Worm (Caenorhabditis elegans) whole organism, L2 larva: Measurements from ENCODE around the gene W09G12.6.
"Not testable (repeated sequence)": the region's sequence is repeated elsewhere in the genome, so short reads cannot be mapped to it uniquely, and the experiment has no call there.

Experiments
- C34F6.9 ChIP-seq: fragments of 150-350 bp; optimal IDR thresholded peaks from 2 replicates; lab custom pipeline; 2014; ENCODE audit warnings: missing biosample characterization, missing genetic modification characterization
- F13H6.1 ChIP-seq: sonication (generic microtip); optimal IDR thresholded peaks from 2 replicates; lab custom pipeline; 2016; ENCODE audit warnings: missing genetic modification characterization, missing compliant biosample characterization
- R02D3.7 ChIP-seq: fragments of 150-350 bp; optimal IDR thresholded peaks from 2 replicates; lab custom pipeline; 2014; ENCODE audit warnings: missing biosample characterization, missing genetic modification characterization
- Y55F3AM.14 ChIP-seq: fragments of 200-800 bp; sonication (Bioruptor generic); optimal IDR thresholded peaks from 2 replicates; lab custom pipeline; 2018; ENCODE audit warnings: mild to moderate bottlenecking, missing genetic modification characterization, missing compliant biosample characterization
- ZK546.5 ChIP-seq: sonication (generic microtip); optimal IDR thresholded peaks from 2 replicates; lab custom pipeline; 2017; ENCODE audit warnings: missing biosample characterization, missing genetic modification characterization
- aly-2 ChIP-seq: fragments of 150-350 bp; optimal IDR thresholded peaks from 2 replicates; lab custom pipeline; 2014; ENCODE audit warnings: missing biosample characterization, missing genetic modification characterization
- ama-1 ChIP-seq: fragments of 150-350 bp; optimal IDR thresholded peaks from 2 replicates; lab custom pipeline; 2018; ENCODE audit warnings: inconsistent platforms
- blmp-1 ChIP-seq: sonication (generic microtip); optimal IDR thresholded peaks from 2 replicates; lab custom pipeline; 2017; ENCODE audit warnings: missing genetic modification characterization, mild to moderate bottlenecking, missing compliant biosample characterization, antibody characterized with exemption, moderate library complexity; ENCODE audit not compliant: insufficient read depth
- ceh-16 ChIP-seq: fragments of 150-350 bp; optimal IDR thresholded peaks from 2 replicates; lab custom pipeline; 2014; ENCODE audit warnings: missing biosample characterization, missing genetic modification characterization
- ceh-82 ChIP-seq: fragments of 150-350 bp; optimal IDR thresholded peaks from 2 replicates; lab custom pipeline; 2014; ENCODE audit warnings: missing biosample characterization, missing genetic modification characterization
- dmd-4 ChIP-seq: sonication (generic microtip); optimal IDR thresholded peaks from 2 replicates; lab custom pipeline; 2017; ENCODE audit warnings: missing biosample characterization, missing genetic modification characterization
- fos-1 ChIP-seq: fragments of 150-350 bp; optimal IDR thresholded peaks from 2 replicates; lab custom pipeline; 2014; ENCODE audit warnings: missing biosample characterization, missing genetic modification characterization
- gmeb-1 ChIP-seq: fragments of 150-350 bp; optimal IDR thresholded peaks from 2 replicates; lab custom pipeline; 2014; ENCODE audit warnings: missing biosample characterization, missing genetic modification characterization
- lin-11 ChIP-seq: fragments of 150-350 bp; sonication (generic microtip); optimal IDR thresholded peaks from 2 replicates; lab custom pipeline; 2014; ENCODE audit warnings: missing biosample characterization, missing genetic modification characterization, inconsistent platforms, mixed read lengths
- lin-39 ChIP-seq: fragments of 150-350 bp; optimal IDR thresholded peaks from 2 replicates; lab custom pipeline; 2014; ENCODE audit warnings: missing biosample characterization, missing genetic modification reagents, missing genetic modification characterization
- mab-5 ChIP-seq: fragments of 150-350 bp; optimal IDR thresholded peaks from 2 replicates; lab custom pipeline; 2014; ENCODE audit warnings: missing biosample characterization, missing genetic modification characterization
- mbf-1 ChIP-seq: sonication (generic microtip); optimal IDR thresholded peaks from 2 replicates; lab custom pipeline; 2017; ENCODE audit warnings: missing biosample characterization, missing genetic modification characterization
- mdl-1 ChIP-seq, 2 experiments: fragments of 150-350 bp in 1 of 2; sonication (generic microtip) in 1 of 2; optimal IDR thresholded peaks; 2 replicates each; lab custom pipeline; 2017; ENCODE audit warnings: missing biosample characterization in 2 of 2, missing genetic modification characterization in 2 of 2
- nhr-11 ChIP-seq: fragments of 150-350 bp; optimal IDR thresholded peaks from 2 replicates; lab custom pipeline; 2014; ENCODE audit warnings: missing biosample characterization, missing genetic modification characterization
- nhr-12 ChIP-seq: fragments of 150-350 bp; optimal IDR thresholded peaks from 2 replicates; lab custom pipeline; 2014; ENCODE audit warnings: missing biosample characterization, missing genetic modification characterization
- nhr-21 ChIP-seq: fragments of 150-350 bp; optimal IDR thresholded peaks from 2 replicates; lab custom pipeline; 2014; ENCODE audit warnings: missing biosample characterization, missing genetic modification characterization
- nhr-23 ChIP-seq: fragments of 150-350 bp; optimal IDR thresholded peaks from 2 replicates; lab custom pipeline; 2014; ENCODE audit warnings: missing biosample characterization, missing genetic modification reagents, missing genetic modification characterization
- nhr-77 ChIP-seq: fragments of 150-350 bp; optimal IDR thresholded peaks from 2 replicates; lab custom pipeline; 2014; ENCODE audit warnings: missing biosample characterization, missing genetic modification characterization
- peb-1 ChIP-seq: fragments of 150-350 bp; optimal IDR thresholded peaks from 2 replicates; lab custom pipeline; 2014; ENCODE audit warnings: missing biosample characterization, missing genetic modification characterization
- sem-4 ChIP-seq: fragments of 150-350 bp; optimal IDR thresholded peaks from 2 replicates; lab custom pipeline; 2014; ENCODE audit warnings: missing biosample characterization, missing genetic modification reagents, missing genetic modification characterization
- skn-1 ChIP-seq: sonication (generic microtip); optimal IDR thresholded peaks from 2 replicates; lab custom pipeline; 2017; ENCODE audit warnings: missing biosample characterization, missing genetic modification characterization
- sma-9 ChIP-seq, 2 experiments: fragments of 150-350 bp in 1 of 2; sonication (generic microtip) in 1 of 2; optimal IDR thresholded peaks; 2 replicates each; lab custom pipeline; 2014 to 2016; ENCODE audit warnings: missing genetic modification characterization in 2 of 2, mild to moderate bottlenecking in 1 of 2, missing biosample characterization in 1 of 2, missing compliant biosample characterization in 1 of 2, missing genetic modification reagents in 1 of 2, moderate library complexity in 1 of 2
- unc-39 ChIP-seq: fragments of 150-350 bp; optimal IDR thresholded peaks from 2 replicates; lab custom pipeline; 2014; ENCODE audit warnings: missing biosample characterization, missing genetic modification characterization
- unc-55 ChIP-seq: fragments of 150-350 bp; sonication (generic microtip); optimal IDR thresholded peaks from 3 replicates; lab custom pipeline; 2014; ENCODE audit warnings: missing biosample characterization, missing genetic modification reagents, missing genetic modification characterization
- unc-62 ChIP-seq: fragments of 150-350 bp; optimal IDR thresholded peaks from 2 replicates; lab custom pipeline; 2014; ENCODE audit warnings: missing biosample characterization, missing genetic modification reagents, missing genetic modification characterization
- ztf-1 ChIP-seq: fragments of 200-800 bp; sonication (Bioruptor generic); conservative IDR thresholded peaks from 2 replicates; pipeline ENCODE4 v1.3.6; 2022; ENCODE audit warnings: missing genetic modification characterization, missing compliant biosample characterization

W09G12.6 gene

DNA sequence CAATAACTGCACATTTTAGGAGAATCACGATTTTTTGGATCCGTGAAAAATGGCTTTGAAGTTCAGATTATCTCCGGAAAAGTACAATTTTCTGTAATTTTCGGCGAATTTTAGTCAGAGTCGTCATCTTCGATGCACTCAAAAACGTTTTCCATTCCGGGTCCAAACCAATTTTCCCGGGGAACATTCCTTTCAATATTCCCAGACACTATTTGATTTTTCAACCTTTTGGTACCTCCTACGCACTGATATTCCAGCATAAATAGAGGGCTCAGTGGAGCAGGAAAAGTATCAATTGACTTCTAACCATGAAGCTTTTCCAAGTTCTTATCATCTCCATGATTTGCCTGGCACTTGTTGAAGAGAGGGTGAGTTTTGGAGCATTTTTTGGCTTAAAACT lies at the start of gene W09G12.6:
TSS of gene W09G12.6 (plus strand) at position 301 of the 400 bp plus-strand sequence.
- TF ChIP-seq unc-55 (GFP tag; lab: Kevin White, UChicago), result no peak
- no peak for TF ChIP-seq nhr-12
- no peak for TF ChIP-seq unc-62
- TF ChIP-seq F13H6.1 (tag; lab: Kevin White, UChicago), result no peak
- TF ChIP-seq lin-11 (tag; lab: Kevin White, UChicago), result no peak
- no peak for TF ChIP-seq unc-39 (tag; lab: Kevin White, UChicago)
- no peak for TF ChIP-seq nhr-77 (tag; lab: Kevin White, UChicago)
- no peak for TF ChIP-seq aly-2 (tag; lab: Kevin White, UChicago)
- no peak for TF ChIP-seq blmp-1 (tag; lab: Kevin White, UChicago)
- TF ChIP-seq fos-1, result no peak
- TF ChIP-seq R02D3.7 (tag; lab: Kevin White, UChicago), result no peak
- TF ChIP-seq C34F6.9 (tag; lab: Kevin White, UChicago), result no peak
- TF ChIP-seq, all 48 proteins: peak for 0

ce11 chrIV:1182292-1182691 lies 49.4 kb upstream of the W09G12.6 start, which contains the start of gene rmif-2:
TSS of gene rmif-2 (plus strand) at chrIV:1182592.
- not testable (repeated sequence) for TF ChIP-seq dmd-4, aly-2, mab-5 (tag; lab: Kevin White, UChicago)

- not testable (repeated sequence) for TF ChIP-seq dmd-4 (tag; lab: Kevin White, UChicago); ama-1 (lab: Kevin White, UChicago); Y55F3AM.14
Observed at ce11 chrIV:1187502-1187901, 44.2 kb upstream of the W09G12.6 start, which contains the start of gene mdt-20. TSS of gene mdt-20 (plus strand) at chrIV:1187802.

ce11 chrIV:1192765-1193164 lies 38.9 kb upstream of the W09G12.6 start, which contains the start of gene spl-3:
TSS of gene spl-3 (plus strand) at chrIV:1193065.
- no peak for TF ChIP-seq sma-9 (GFP tag; optimal IDR thresholded peaks at IDR 0.05; lab: Kevin White, UChicago)
- no peak for TF ChIP-seq sma-9 (tag; optimal IDR thresholded peaks at IDR 0.05; lab: Kevin White, UChicago)
- no peak for TF ChIP-seq mbf-1
- TF ChIP-seq nhr-21 (tag; lab: Kevin White, UChicago), result no peak
- no peak for TF ChIP-seq fos-1
- TF ChIP-seq lin-11 (tag; lab: Kevin White, UChicago), result no peak
- TF ChIP-seq unc-39 (tag; lab: Kevin White, UChicago), result no peak
- no peak for TF ChIP-seq nhr-77 (tag; lab: Kevin White, UChicago)
- no peak for TF ChIP-seq ztf-1 (GFP tag; lab: Robert Waterston, UW)
- TF ChIP-seq lin-39 (tag; lab: Kevin White, UChicago), result no peak
- no peak for TF ChIP-seq nhr-23 (tag; lab: Kevin White, UChicago)
- no peak for TF ChIP-seq unc-55 (GFP tag; lab: Kevin White, UChicago)
- TF ChIP-seq ama-1 (lab: Kevin White, UChicago), result no peak
- no peak for TF ChIP-seq sem-4
- TF ChIP-seq gmeb-1 (tag; lab: Kevin White, UChicago), result no peak

- TF ChIP-seq unc-62 (no peak), ceh-16 (tag; lab: Kevin White, UChicago) (no peak), R02D3.7 (tag; lab: Kevin White, UChicago) (no peak), skn-1 (tag; lab: Kevin White, UChicago) (no peak), peb-1 (tag; lab: Kevin White, UChicago) (no peak), nhr-11 (no peak), ZK546.5 (tag; lab: Kevin White, UChicago) (no peak), ceh-82 (tag; lab: Kevin White, UChicago) (no peak)
Observed at ce11 chrIV:1199501-1199900, 32.2 kb upstream of the W09G12.6 start.

DNA sequence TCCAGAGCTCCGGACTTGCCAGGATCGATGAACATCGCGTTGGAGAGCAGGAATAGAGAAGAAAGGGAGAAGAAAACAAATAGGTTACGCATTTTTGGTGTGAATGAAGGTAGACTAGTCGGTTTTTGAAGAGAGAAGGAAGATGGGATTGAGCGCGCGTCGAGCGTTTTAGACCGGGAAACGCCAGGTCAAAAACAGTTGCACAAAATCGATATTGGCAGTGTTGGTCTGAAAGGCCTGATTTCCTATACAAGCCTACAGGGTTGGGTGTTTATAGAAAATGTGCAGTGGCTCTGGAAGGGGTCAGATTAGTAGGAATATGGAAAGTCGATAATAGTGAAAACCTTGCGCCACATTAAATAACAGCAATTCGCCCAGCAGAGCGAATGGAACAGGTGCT lies 26.8 kb upstream of the W09G12.6 start, which contains the start of gene dsl-2:
TSS of gene dsl-2 (minus strand) at position 101 of the 400 bp plus-strand sequence.
- no peak for TF ChIP-seq mdl-1 (tag; optimal IDR thresholded peaks at IDR 0.05; lab: Kevin White, UChicago)
- TF ChIP-seq, all 48 proteins: peak for 0
